Worm (Caenorhabditis elegans) whole organism, L3 larva: Measurements from ENCODE around the gene F07B10.4.

ENCODE experiments used
- lin-39 ChIP-seq: fragments of 150-350 bp; optimal IDR thresholded peaks from 2 replicates; lab custom pipeline; 2018; ENCODE audit warnings: missing biosample characterization, missing genetic modification reagents, missing genetic modification characterization
- nhr-25 ChIP-seq: sonication (generic microtip); optimal IDR thresholded peaks from 2 replicates; lab custom pipeline; 2017; ENCODE audit warnings: missing biosample characterization, missing genetic modification characterization
- nhr-28 ChIP-seq: fragments of 150-350 bp; optimal IDR thresholded peaks from 2 replicates; lab custom pipeline; 2014; ENCODE audit warnings: missing biosample characterization, missing genetic modification characterization
- unc-62 ChIP-seq: fragments of 150-350 bp; sonication (generic microtip); optimal IDR thresholded peaks from 4 replicates; lab custom pipeline; 2014; ENCODE audit warnings: missing biosample characterization, missing genetic modification reagents, missing genetic modification characterization
- ztf-11 ChIP-seq: fragments of 150-350 bp; optimal IDR thresholded peaks from 2 replicates; lab custom pipeline; 2014; ENCODE audit warnings: missing biosample characterization, missing genetic modification characterization

- TF ChIP-seq ztf-11 (no peak), unc-62 (GFP tag; lab: Kevin White, UChicago) (no peak), lin-39 (no peak), nhr-28 (tag; lab: Kevin White, UChicago) (no peak), nhr-25 (tag; lab: Kevin White, UChicago) (no peak)
Measured at ce11 chrV:11234350-11234749, 28.6 kb downstream of the F07B10.4 start, which contains the start of gene T19B10.5.
